Fruit fly (Drosophila melanogaster) whole organism, pupa: Measurements from ENCODE around the gene CG1103.

ENCODE experiments used
- CG14655 ChIP-seq: fragments of 200-800 bp; sonication (Bioruptor generic); optimal IDR thresholded peaks from 3 replicates; lab custom pipeline; 2017; ENCODE audit warnings: mild to moderate bottlenecking, missing biosample characterization, missing genetic modification reagents, missing genetic modification characterization
- rn ChIP-seq: fragments of 200-800 bp; sonication (Bioruptor generic); IDR thresholded peaks from 2 replicates; pipeline ENCODE4 v1.3.6; 2022; ENCODE audit warnings: missing biosample characterization, missing genetic modification characterization

DNA sequence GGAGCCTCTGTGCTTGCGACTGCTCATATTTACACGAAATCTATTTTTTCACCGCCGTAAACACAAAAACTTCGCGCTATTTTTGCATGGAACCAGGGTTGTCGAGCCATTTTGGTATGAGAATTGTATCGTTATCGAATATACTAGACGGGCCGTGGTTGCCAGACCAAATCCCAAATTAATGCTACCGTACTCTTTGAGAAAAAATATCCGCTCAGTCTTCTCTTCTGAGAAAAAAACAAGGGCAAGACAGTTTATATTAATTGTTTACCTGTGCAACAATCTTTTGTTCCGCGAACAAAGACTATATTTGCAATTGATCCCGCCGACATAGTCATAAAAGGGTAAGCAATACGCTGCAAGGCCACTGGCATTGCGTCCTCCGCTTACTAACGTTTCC, at the start of gene CG1103, which contains the start of gene Skp2:
- no peak for TF ChIP-seq rn
- TF ChIP-seq CG14655 (GFP tag; lab: Kevin White, UChicago), result no peak
